Fruit fly (Drosophila melanogaster): ENCODE measurements around the gene CG7099.

Gene CG7099

DNA sequence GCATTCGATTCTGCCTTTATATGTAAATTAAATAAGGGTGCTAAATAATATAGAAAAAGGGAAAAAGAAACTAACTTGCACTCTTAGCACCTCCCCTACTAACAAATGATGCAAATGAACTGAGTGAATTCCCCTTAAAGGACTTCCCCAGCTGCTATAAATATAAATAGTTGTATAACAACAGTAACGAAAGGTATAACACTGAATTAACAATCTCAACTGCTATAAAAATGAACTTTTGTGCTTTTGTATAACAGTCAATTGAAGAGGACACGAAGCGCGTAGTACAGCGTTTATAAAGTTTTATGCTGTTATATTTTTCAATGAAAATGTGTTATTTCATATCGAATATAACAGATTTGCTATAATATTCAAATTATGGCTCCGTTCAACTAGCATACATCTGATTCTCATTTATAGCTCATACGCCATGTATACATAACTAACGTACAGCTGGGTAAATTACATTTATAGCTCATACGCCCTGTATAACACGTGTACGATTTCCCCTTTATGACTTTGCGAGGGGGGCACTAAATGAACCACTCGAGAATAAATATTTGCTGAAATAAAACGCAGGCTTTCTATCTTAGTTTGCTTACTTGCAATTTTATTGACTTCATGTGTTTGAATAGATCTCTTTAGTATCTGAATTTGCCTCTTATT, 38.0 kb upstream of the CG7099 start:
- TF ChIP-seq Asciz (GFP tag; optimal IDR thresholded peaks at IDR 0.05): peak; percentile 35
- TF ChIP-seq CG1233 (GFP tag; optimal IDR thresholded peaks at IDR 0.05): no peak
- TF ChIP-seq tap (tag; optimal IDR thresholded peaks at IDR 0.05): peak; percentile 36
- TF ChIP-seq Sox100B (GFP tag; optimal IDR thresholded peaks at IDR 0.05): peak; percentile 43
- TF ChIP-seq fd64A (GFP tag; optimal IDR thresholded peaks at IDR 0.05): peak; percentile 29
- peak; percentile 23 for TF ChIP-seq CG6854 (GFP tag; optimal IDR thresholded peaks at IDR 0.05)
- TF ChIP-seq Aef1 (GFP tag; IDR thresholded peaks at IDR 0.05): no peak
- TF ChIP-seq Lhr (GFP tag; optimal IDR thresholded peaks at IDR 0.05): no peak
- TF ChIP-seq cas (GFP tag; IDR thresholded peaks at IDR 0.05): no peak
- 0 out of 2 replicates have a peak, but pooled peaks have one; percentile 17 for TF ChIP-seq Awh (GFP tag; IDR thresholded peaks at IDR 0.05)
- TF ChIP-seq CTCF (GFP tag; optimal IDR thresholded peaks at IDR 0.05): peak; percentile 47
- TF ChIP-seq CG9437 (GFP tag; optimal IDR thresholded peaks at IDR 0.05): peak; percentile 1
- 0 out of 2 replicates have a peak, but pooled peaks have one; percentile 7 for TF ChIP-seq CG32532 (GFP tag; IDR thresholded peaks at IDR 0.05)

DNA sequence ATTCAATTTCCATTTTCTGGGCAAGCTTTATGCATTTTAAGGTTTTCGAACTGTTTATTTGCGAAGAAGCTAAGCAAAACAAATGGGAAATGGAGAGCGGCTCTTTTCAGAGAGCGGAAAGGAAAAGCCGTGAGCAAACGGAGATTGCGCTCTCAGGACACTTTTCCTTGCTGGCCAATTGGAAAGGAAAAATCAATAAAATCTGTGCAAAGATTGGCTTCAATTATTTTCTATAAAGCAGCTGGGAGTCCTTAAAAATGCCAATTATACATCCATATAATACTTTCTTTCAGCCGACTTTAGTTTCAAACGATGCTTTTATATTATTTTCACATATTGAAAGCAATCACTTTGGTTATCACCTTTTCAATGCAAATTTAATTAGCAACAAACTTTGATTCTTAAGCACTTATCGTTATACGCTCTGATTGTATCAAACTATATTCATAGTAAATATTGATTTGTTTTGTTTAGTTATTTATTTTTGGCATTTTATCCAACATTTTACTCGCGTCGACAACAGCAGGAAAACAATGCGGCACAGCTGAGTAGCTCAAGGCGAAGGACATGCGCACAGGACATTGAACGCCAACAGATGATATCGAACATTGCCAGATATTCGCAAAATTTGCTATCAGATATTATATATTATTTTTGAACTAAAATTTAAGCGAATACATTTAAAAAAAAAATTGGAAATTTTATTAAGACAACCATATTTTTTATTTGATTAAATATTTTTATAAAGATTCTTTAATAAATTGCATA, 32.6 kb upstream of the CG7099 start, which contains the start of gene CG9395:
CG9395 (minus strand) TSS at position 494 of the 768 bp plus-strand sequence.
- TF ChIP-seq ewg (GFP tag; optimal IDR thresholded peaks at IDR 0.05) (peak; percentile 93), YL-1 (GFP tag; optimal IDR thresholded peaks at IDR 0.05) (no peak), onecut (GFP tag; IDR thresholded peaks at IDR 0.05) (peak; percentile 92), CG7786 (GFP tag; optimal IDR thresholded peaks at IDR 0.05) (no peak), MTF-1 (GFP tag; optimal IDR thresholded peaks at IDR 0.05; ENCODE audit: borderline replicate concordance) (no peak), CG4360 (GFP tag; IDR thresholded peaks at IDR 0.05) (no peak), H2.0 (GFP tag; IDR thresholded peaks at IDR 0.05) (no peak), bigmax (GFP tag; optimal IDR thresholded peaks at IDR 0.05) (no peak), B-H1 (GFP tag; IDR thresholded peaks at IDR 0.05) (no peak), Trl (optimal IDR thresholded peaks at IDR 0.05) (peak; percentile 20 to 31), Trl (GFP tag; optimal IDR thresholded peaks at IDR 0.05) (no peak), sc (optimal IDR thresholded peaks at IDR 0.05) (no peak), sc (GFP tag; optimal IDR thresholded peaks at IDR 0.05) (no peak), crp (GFP tag; optimal IDR thresholded peaks at IDR 0.05) (peak in 1 of 2 experiments; percentile 62)

DNA sequence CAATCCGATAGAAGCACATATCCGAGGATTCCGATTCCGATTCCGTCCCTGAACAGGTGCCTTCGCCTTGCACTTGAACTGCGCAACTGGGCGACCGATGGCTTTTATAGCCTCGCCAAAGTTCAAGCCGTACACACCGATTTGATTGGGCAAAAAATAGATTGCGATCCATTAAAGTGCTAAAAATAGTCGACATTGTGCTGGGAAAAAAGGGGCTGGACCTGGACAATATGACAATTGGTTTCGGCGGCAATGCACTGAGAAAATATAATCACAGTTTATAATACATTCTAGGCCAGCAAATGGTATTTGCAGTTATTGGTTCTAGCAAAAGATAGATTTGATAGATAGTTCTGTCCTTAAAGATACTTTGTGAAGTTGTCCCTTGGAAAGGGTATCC, 25.9 kb upstream of the CG7099 start, which contains the start of gene CG9377:
CG9377 (minus strand) TSS at position 101 of the 400 bp plus-strand sequence.
- TF ChIP-seq CG1792 (GFP tag; optimal IDR thresholded peaks at IDR 0.05): no peak
- TF ChIP-seq CG10147 (GFP tag; optimal IDR thresholded peaks at IDR 0.05): no peak
- TF ChIP-seq wek (GFP tag; optimal IDR thresholded peaks at IDR 0.05): no peak
- no peak for TF ChIP-seq Drgx (GFP tag; IDR thresholded peaks at IDR 0.05)
- no peak for TF ChIP-seq ap (GFP tag; IDR thresholded peaks at IDR 0.05)
- no peak for TF ChIP-seq CG12391 (tag; optimal IDR thresholded peaks at IDR 0.05)
- no peak for TF ChIP-seq caup (GFP tag; optimal IDR thresholded peaks at IDR 0.05; ENCODE audit: severe bottlenecking)
- TF ChIP-seq ttk (GFP tag; IDR thresholded peaks at IDR 0.05): no peak
- no peak for TF ChIP-seq ham (GFP tag; IDR thresholded peaks at IDR 0.05)
- no peak for TF ChIP-seq bowl (GFP tag; IDR thresholded peaks at IDR 0.05)
- TF ChIP-seq Ptx1 (GFP tag; IDR thresholded peaks at IDR 0.05): no peak
- no peak for TF ChIP-seq Ets65A (GFP tag)
- no peak for TF ChIP-seq CG3995 (GFP tag; optimal IDR thresholded peaks at IDR 0.05)
- no peak for TF ChIP-seq CG13424 (tag; optimal IDR thresholded peaks at IDR 0.05)
- no peak for TF ChIP-seq pita (GFP tag; optimal IDR thresholded peaks at IDR 0.05)
- no peak for TF ChIP-seq sens-2 (GFP tag; IDR thresholded peaks at IDR 0.05)
- TF ChIP-seq Eip74EF (GFP tag; optimal IDR thresholded peaks at IDR 0.05): no peak
- no peak for TF ChIP-seq Nf-YC (tag; optimal IDR thresholded peaks at IDR 0.05)

All from whole organism, embryonic.